Worm (Caenorhabditis elegans) whole organism, L4 larva: ENCODE results near the gene T05A10.6.

Experiments used
- F10B5.3 ChIP-seq: sonication (generic microtip); optimal IDR thresholded peaks from 2 replicates; lab custom pipeline; 2016; ENCODE audit warnings: mild to moderate bottlenecking, missing genetic modification characterization, missing compliant biosample characterization
- R02D3.7 ChIP-seq: fragments of 150-350 bp; sonication (generic microtip); optimal IDR thresholded peaks from 3 replicates; lab custom pipeline; 2014; ENCODE audit warnings: missing biosample characterization, missing genetic modification characterization
- T26A8.4 ChIP-seq: fragments of 200-800 bp; sonication (Bioruptor generic); IDR thresholded peaks from 2 replicates; pipeline ENCODE4 v1.3.6; 2022; ENCODE audit warnings: missing genetic modification characterization, missing compliant biosample characterization
- aha-1 ChIP-seq: fragments of 150-350 bp; peaks from one replicate; lab custom pipeline; 2014; ENCODE audit warnings: missing biosample characterization, missing genetic modification characterization
- aly-2 ChIP-seq: sonication (generic microtip); optimal IDR thresholded peaks from 2 replicates; lab custom pipeline; 2018; ENCODE audit warnings: missing biosample characterization, missing genetic modification characterization
- ama-1 ChIP-seq: fragments of 150-350 bp; optimal IDR thresholded peaks from 2 replicates; lab custom pipeline; 2014; ENCODE audit warnings: inconsistent platforms, mixed read lengths
- ceh-32 ChIP-seq: sonication (generic microtip); optimal IDR thresholded peaks from 2 replicates; lab custom pipeline; 2016; ENCODE audit warnings: mild to moderate bottlenecking, missing genetic modification characterization, missing compliant biosample characterization; ENCODE audit not compliant: poor library complexity
- ceh-44 ChIP-seq: fragments of 200-800 bp; sonication (Bioruptor generic); IDR thresholded peaks from 2 replicates; pipeline ENCODE4 v1.3.6; 2022; ENCODE audit warnings: missing genetic modification reagents, missing genetic modification characterization, missing compliant biosample characterization
- ces-1 ChIP-seq: fragments of 150-350 bp; sonication (generic microtip); optimal IDR thresholded peaks from 4 replicates; lab custom pipeline; 2014; ENCODE audit warnings: missing biosample characterization, missing genetic modification reagents, missing genetic modification characterization
- cey-2 ChIP-seq: sonication (generic microtip); optimal IDR thresholded peaks from 3 replicates; lab custom pipeline; 2017; ENCODE audit warnings: missing genetic modification characterization, mild to moderate bottlenecking, missing compliant biosample characterization, antibody characterized with exemption, borderline replicate concordance; ENCODE audit not compliant: insufficient read depth
- ctbp-1 ChIP-seq: fragments of 200-800 bp; sonication (Bioruptor generic); IDR thresholded peaks from 2 replicates; pipeline ENCODE4 v1.3.6; 2022; ENCODE audit warnings: missing genetic modification reagents, missing genetic modification characterization, missing compliant biosample characterization
- daf-12 ChIP-seq: fragments of 150-350 bp; optimal IDR thresholded peaks from 2 replicates; lab custom pipeline; 2014; ENCODE audit warnings: missing biosample characterization, missing genetic modification reagents, missing genetic modification characterization
- daf-16 ChIP-seq, 3 experiments: sonication (generic microtip); optimal IDR thresholded peaks; 2 replicates each; lab custom pipeline; 2016 to 2017; ENCODE audit warnings: missing genetic modification characterization in 3 of 3, missing genetic modification reagents in 3 of 3, mild to moderate bottlenecking in 2 of 3, missing compliant biosample characterization in 2 of 3, missing biosample characterization in 1 of 3, moderate library complexity in 1 of 3
- daf-19 ChIP-seq: fragments of 200-800 bp; sonication (Bioruptor generic); conservative IDR thresholded peaks from 2 replicates; pipeline ENCODE4 v1.3.6; 2022; ENCODE audit warnings: missing genetic modification characterization, missing compliant biosample characterization
- daf-8 ChIP-seq: fragments of 200-800 bp; sonication (Bioruptor generic); IDR thresholded peaks from 2 replicates; pipeline ENCODE4 v1.3.6; 2022; ENCODE audit warnings: missing genetic modification characterization, missing compliant biosample characterization
- dpl-1 ChIP-seq: fragments of 150-350 bp; optimal IDR thresholded peaks from 2 replicates; lab custom pipeline; 2014; ENCODE audit warnings: missing biosample characterization, missing genetic modification reagents, missing genetic modification characterization
- egl-27 ChIP-seq: sonication (generic microtip); optimal IDR thresholded peaks from 3 replicates; lab custom pipeline; 2017; ENCODE audit warnings: missing biosample characterization, missing genetic modification reagents, missing genetic modification characterization
- egl-43 ChIP-seq: fragments of 200-800 bp; sonication (Bioruptor generic); IDR thresholded peaks from 2 replicates; pipeline ENCODE4 v1.3.6; 2022; ENCODE audit warnings: missing genetic modification reagents, missing genetic modification characterization, missing compliant biosample characterization
- gei-8 ChIP-seq: fragments of 200-800 bp; sonication (Bioruptor generic); optimal IDR thresholded peaks from 2 replicates; lab custom pipeline; 2018; ENCODE audit warnings: mild to moderate bottlenecking, missing genetic modification characterization, missing compliant biosample characterization
- jun-1 ChIP-seq: fragments of 150-350 bp; optimal IDR thresholded peaks from 2 replicates; lab custom pipeline; 2014; ENCODE audit warnings: missing biosample characterization, missing genetic modification reagents, missing genetic modification characterization
- lin-1 ChIP-seq: fragments of 200-800 bp; sonication (Bioruptor generic); IDR thresholded peaks from 2 replicates; pipeline ENCODE4 v1.3.6; 2022; ENCODE audit warnings: missing genetic modification reagents, missing genetic modification characterization, missing compliant biosample characterization
- lin-29 ChIP-seq: fragments of 200-800 bp; sonication (Bioruptor generic); IDR thresholded peaks from 2 replicates; pipeline ENCODE4 v1.3.6; 2022; ENCODE audit warnings: missing genetic modification reagents, missing genetic modification characterization, missing compliant biosample characterization
- madf-9 ChIP-seq: fragments of 200-800 bp; sonication (Bioruptor generic); conservative IDR thresholded peaks from 2 replicates; pipeline ENCODE4 v1.3.6; 2022; ENCODE audit warnings: missing genetic modification reagents, missing genetic modification characterization, missing compliant biosample characterization
- mep-1 ChIP-seq: fragments of 150-350 bp; sonication (generic microtip); optimal IDR thresholded peaks from 3 replicates; lab custom pipeline; 2014; ENCODE audit warnings: missing biosample characterization, missing genetic modification characterization
- mxl-2 ChIP-seq: fragments of 200-800 bp; sonication (Bioruptor generic); conservative IDR thresholded peaks from 2 replicates; pipeline ENCODE4 v1.3.6; 2022; ENCODE audit warnings: missing genetic modification reagents, missing genetic modification characterization, missing compliant biosample characterization
- nhr-102 ChIP-seq: sonication (generic microtip); optimal IDR thresholded peaks from 2 replicates; lab custom pipeline; 2016; ENCODE audit warnings: mild to moderate bottlenecking, missing genetic modification characterization, moderate library complexity, missing compliant biosample characterization
- nhr-237 ChIP-seq: sonication (generic microtip); optimal IDR thresholded peaks from 2 replicates; lab custom pipeline; 2017; ENCODE audit warnings: missing biosample characterization, missing genetic modification characterization
- nhr-28 ChIP-seq: fragments of 150-350 bp; optimal IDR thresholded peaks from 2 replicates; lab custom pipeline; 2014; ENCODE audit warnings: missing biosample characterization, missing genetic modification characterization
- nhr-48 ChIP-seq: sonication (generic microtip); optimal IDR thresholded peaks from 2 replicates; lab custom pipeline; 2016; ENCODE audit warnings: mild to moderate bottlenecking, missing genetic modification characterization, missing compliant biosample characterization
- rbr-2 ChIP-seq: sonication (generic microtip); optimal IDR thresholded peaks from 2 replicates; lab custom pipeline; 2016; ENCODE audit warnings: missing genotype, missing genetic modification characterization, missing compliant biosample characterization
- saeg-2 ChIP-seq: fragments of 200-800 bp; sonication (Bioruptor generic); IDR thresholded peaks from 2 replicates; pipeline ENCODE4 v1.3.6; 2022; ENCODE audit warnings: missing genetic modification reagents, missing genetic modification characterization, missing compliant biosample characterization
- set-16 ChIP-seq: fragments of 200-800 bp; sonication (Bioruptor generic); IDR thresholded peaks from 2 replicates; pipeline ENCODE4 v1.3.6; 2022; ENCODE audit warnings: missing genetic modification reagents, missing genetic modification characterization, missing compliant biosample characterization
- skn-1 ChIP-seq: fragments of 150-350 bp; optimal IDR thresholded peaks from 2 replicates; lab custom pipeline; 2014; ENCODE audit warnings: missing biosample characterization, missing genetic modification characterization
- snpc-1.2 ChIP-seq: fragments of 200-800 bp; sonication (Bioruptor generic); IDR thresholded peaks from 2 replicates; pipeline ENCODE4 v1.3.6; 2022; ENCODE audit warnings: missing genetic modification reagents, missing genetic modification characterization, missing compliant biosample characterization
- snpc-4 ChIP-seq: fragments of 150-350 bp; optimal IDR thresholded peaks from 2 replicates; lab custom pipeline; 2014; ENCODE audit warnings: missing biosample characterization, missing genetic modification characterization
- spr-1 ChIP-seq: sonication (generic microtip); optimal IDR thresholded peaks from 2 replicates; lab custom pipeline; 2016; ENCODE audit warnings: mild to moderate bottlenecking, missing genetic modification characterization, missing compliant biosample characterization
- spr-3 ChIP-seq: fragments of 200-800 bp; sonication (Bioruptor generic); optimal IDR thresholded peaks from 2 replicates; lab custom pipeline; 2018; ENCODE audit warnings: mild to moderate bottlenecking, missing genetic modification characterization, missing compliant biosample characterization
- tag-97 ChIP-seq: fragments of 200-800 bp; sonication (Bioruptor generic); IDR thresholded peaks from 2 replicates; pipeline ENCODE4 v1.3.6; 2022; ENCODE audit warnings: missing genetic modification characterization, missing compliant biosample characterization
- unc-39 ChIP-seq: sonication (generic microtip); optimal IDR thresholded peaks from 2 replicates; lab custom pipeline; 2017; ENCODE audit warnings: missing biosample characterization, missing genetic modification characterization
- unc-62 ChIP-seq, 3 experiments: fragments of 150-350 bp in 1 of 3; sonication (generic microtip); optimal IDR thresholded peaks in 2 of 3; peaks in 1 of 3; 1 replicate in 1 of 3; 2 replicates in 2 of 3; lab custom pipeline; 2014 to 2017; ENCODE audit warnings: missing biosample characterization in 3 of 3, missing genetic modification characterization in 3 of 3, missing genetic modification reagents in 3 of 3, missing genotype in 1 of 3
- vab-7 ChIP-seq: fragments of 200-800 bp; sonication (Bioruptor generic); IDR thresholded peaks from 2 replicates; pipeline ENCODE4 v1.3.6; 2022; ENCODE audit warnings: missing genetic modification reagents, missing genetic modification characterization, missing compliant biosample characterization
- zfp-3 ChIP-seq: fragments of 200-800 bp; sonication (Bioruptor generic); conservative IDR thresholded peaks from 2 replicates; pipeline ENCODE4 v1.3.6; 2022; ENCODE audit warnings: missing genetic modification reagents, missing genetic modification characterization, missing compliant biosample characterization
- zip-2 ChIP-seq: fragments of 150-350 bp; optimal IDR thresholded peaks from 2 replicates; lab custom pipeline; 2014; ENCODE audit warnings: missing biosample characterization, missing genetic modification characterization
- ztf-11 ChIP-seq: fragments of 150-350 bp; optimal IDR thresholded peaks from 2 replicates; lab custom pipeline; 2014; ENCODE audit warnings: missing biosample characterization, missing genetic modification characterization

Gene T05A10.6

DNA sequence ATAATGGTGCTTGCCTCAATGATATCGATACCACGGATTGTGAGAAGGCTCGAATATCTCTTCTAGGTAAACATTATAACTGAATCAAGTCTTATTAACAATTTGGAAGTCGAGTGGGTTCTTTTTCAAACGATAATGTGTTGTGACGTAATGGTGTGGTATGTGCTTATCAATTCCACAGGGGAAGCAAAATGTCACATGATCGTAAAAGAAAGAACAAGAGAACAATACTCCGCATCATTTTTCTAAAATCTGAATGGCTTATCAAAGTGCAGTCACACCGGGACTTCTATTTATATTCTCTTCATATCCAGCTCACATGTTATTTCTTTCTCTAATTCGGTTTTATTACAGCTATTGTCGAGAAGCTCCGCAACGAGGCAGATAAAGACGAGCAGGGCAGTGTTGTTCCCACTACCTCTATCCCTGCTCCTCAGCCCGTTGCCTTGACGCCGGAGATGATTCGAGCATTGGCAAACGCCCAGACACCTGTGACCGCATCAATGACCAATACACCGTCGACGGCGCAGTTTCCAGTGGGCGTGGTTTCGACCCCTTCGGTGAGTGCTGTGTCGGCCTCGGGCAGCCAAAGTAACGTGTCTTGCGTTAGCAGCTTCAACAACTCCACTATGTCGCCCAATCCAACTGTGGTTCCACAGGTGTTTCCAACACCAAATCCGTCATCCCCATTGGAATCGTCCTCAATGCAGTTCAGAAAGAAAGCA lies 13.8 kb downstream of the T05A10.6 start (continued):
- TF ChIP-seq dpl-1 (GFP tag; lab: Kevin White, UChicago) (no peak), nhr-28 (tag; lab: Kevin White, UChicago) (peak; percentile 40)

DNA sequence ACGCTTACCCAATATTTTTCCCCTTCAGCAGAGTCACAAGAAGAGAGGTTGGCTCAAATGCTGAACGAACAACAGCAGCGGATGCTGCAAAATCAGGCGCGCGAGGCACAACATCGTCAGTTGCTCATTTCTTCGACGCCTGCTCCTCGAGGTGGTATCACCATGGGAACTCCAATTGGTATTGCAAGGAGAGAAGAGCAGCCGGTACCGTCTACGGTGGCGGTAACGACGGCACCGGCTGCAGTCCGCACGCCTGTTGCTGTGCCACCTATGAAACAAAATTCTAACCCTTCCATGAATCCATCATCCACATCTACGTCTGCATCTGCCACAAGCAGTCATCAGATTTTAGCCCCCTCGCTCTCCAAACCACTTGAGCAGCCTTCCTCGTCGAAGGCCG lies 19.7 kb downstream of the T05A10.6 start:
- no peak for TF ChIP-seq ctbp-1
- TF ChIP-seq snpc-4 (tag; lab: Kevin White, UChicago), result no peak
- TF ChIP-seq unc-39, result no peak
- no peak for TF ChIP-seq jun-1
- TF ChIP-seq set-16 (GFP tag; lab: Robert Waterston, UW), result peak; percentile 53; the same call in 1 of the 2 replicates
- TF ChIP-seq ceh-32 (tag; lab: Kevin White, UChicago), result no peak
- TF ChIP-seq F10B5.3 (tag; lab: Kevin White, UChicago), result no peak
- TF ChIP-seq daf-8, result no peak
- no peak for TF ChIP-seq spr-3 (GFP tag; lab: Kevin White, UChicago)
- TF ChIP-seq nhr-102 (tag; lab: Kevin White, UChicago), result no peak
- no peak for TF ChIP-seq lin-1
- TF ChIP-seq tag-97 (GFP tag; lab: Robert Waterston, UW), result 0 out of 2 replicates have a peak, but pooled peaks have one; percentile 17
- no peak for TF ChIP-seq spr-1 (tag; lab: Kevin White, UChicago)
- TF ChIP-seq egl-27, result no peak
- no peak for TF ChIP-seq lin-29 (GFP tag; lab: Robert Waterston, UW)
- no peak for TF ChIP-seq vab-7 (GFP tag; lab: Robert Waterston, UW)
- no peak for TF ChIP-seq skn-1 (tag; lab: Kevin White, UChicago)
- TF ChIP-seq rbr-2 (tag; lab: Kevin White, UChicago), result no peak
- TF ChIP-seq zfp-3 (GFP tag; lab: Robert Waterston, UW), result no peak
- TF ChIP-seq zip-2 (tag; lab: Kevin White, UChicago), result no peak
- TF ChIP-seq mep-1, result no peak
- TF ChIP-seq ceh-44 (GFP tag; lab: Robert Waterston, UW), result no peak
- TF ChIP-seq saeg-2 (GFP tag; lab: Robert Waterston, UW), result no peak
- TF ChIP-seq daf-19 (GFP tag; lab: Robert Waterston, UW), result no peak
- no peak for TF ChIP-seq nhr-237 (tag; lab: Kevin White, UChicago)
- no peak for TF ChIP-seq ztf-11 (tag; lab: Kevin White, UChicago)
- TF ChIP-seq madf-9 (GFP tag; lab: Robert Waterston, UW), result no peak
- TF ChIP-seq aly-2 (tag; lab: Kevin White, UChicago), result no peak
- TF ChIP-seq egl-43 (GFP tag; lab: Robert Waterston, UW), result 0 out of 2 replicates have a peak, but pooled peaks have one; percentile 50
- no peak for TF ChIP-seq ces-1 (GFP tag; lab: Kevin White, UChicago)
- no peak for TF ChIP-seq cey-2 (tag; lab: Kevin White, UChicago)
- no peak for TF ChIP-seq daf-12
- TF ChIP-seq daf-16 (GFP tag; optimal IDR thresholded peaks at IDR 0.05; lab: Kevin White, UChicago), result no peak
- no peak for TF ChIP-seq daf-16 (tag; optimal IDR thresholded peaks at IDR 0.05; lab: Kevin White, UChicago)
- TF ChIP-seq R02D3.7 (tag; lab: Kevin White, UChicago), result no peak
- TF ChIP-seq mxl-2, result no peak
- no peak for TF ChIP-seq snpc-1.2 (GFP tag; lab: Robert Waterston, UW)
- peak; percentile 17 for TF ChIP-seq aha-1 (tag; lab: Kevin White, UChicago)
- peak in 1 of 2 experiments; percentile 26 for TF ChIP-seq unc-62 (GFP tag; optimal IDR thresholded peaks at IDR 0.05 in 1 of 2; lab: Kevin White, UChicago)
- TF ChIP-seq unc-62 (tag; optimal IDR thresholded peaks at IDR 0.05; lab: Kevin White, UChicago), result no peak
- TF ChIP-seq nhr-28 (tag; lab: Kevin White, UChicago), result no peak
- no peak for TF ChIP-seq T26A8.4
- no peak for TF ChIP-seq nhr-48 (tag; lab: Kevin White, UChicago)
- no peak for TF ChIP-seq gei-8 (GFP tag; lab: Kevin White, UChicago)
- no peak for TF ChIP-seq ama-1 (lab: Kevin White, UChicago)
